Worm (Caenorhabditis elegans): ENCODE data around the gene F49C12.9.
A peak's percentile ranks its signal among the peaks of the same experiment; 100 is the strongest.

The F49C12.9 gene

DNA sequence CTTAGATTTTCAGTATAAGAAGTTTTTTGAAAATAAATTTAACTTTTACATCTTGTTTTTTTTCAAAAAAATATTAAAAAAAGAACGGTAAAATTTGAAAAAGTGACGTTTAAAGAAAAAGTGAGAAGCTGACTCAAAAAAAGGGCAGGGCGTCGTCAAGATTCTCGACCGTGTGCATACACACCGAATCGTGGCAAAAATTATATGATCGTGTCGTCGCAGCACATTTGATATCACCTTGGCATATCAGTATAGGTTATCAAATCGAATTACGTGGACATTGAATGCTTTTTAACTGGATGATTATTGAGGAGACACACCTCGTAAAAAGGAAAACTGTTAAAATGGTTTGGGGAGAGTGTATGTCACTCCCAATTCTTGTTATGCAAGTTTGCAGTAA is 17.0 kb upstream of the F49C12.9 start:
- no peak for TF ChIP-seq rec-8 (tag; optimal IDR thresholded peaks at IDR 0.05)
- no peak for TF ChIP-seq zfh-2 (GFP tag; conservative IDR thresholded peaks at IDR 0.05)
- peak; percentile 49 for TF ChIP-seq attf-5 (GFP tag; optimal IDR thresholded peaks at IDR 0.05)
- no peak for TF ChIP-seq B0019.2 (GFP tag; conservative IDR thresholded peaks at IDR 0.05)
- TF ChIP-seq lag-1 (GFP tag; IDR thresholded peaks at IDR 0.05): no peak
- no peak for TF ChIP-seq nfya-1 (tag; optimal IDR thresholded peaks at IDR 0.05; ENCODE audit: borderline replicate concordance, insufficient read depth)
- TF ChIP-seq tbx-9 (tag; optimal IDR thresholded peaks at IDR 0.05; ENCODE audit: borderline replicate concordance): no peak
- TF ChIP-seq unc-62 (GFP tag; optimal IDR thresholded peaks at IDR 0.05): no peak
- no peak for TF ChIP-seq hsf-1 (GFP tag; IDR thresholded peaks at IDR 0.05)
- TF ChIP-seq D2030.7 (GFP tag; IDR thresholded peaks at IDR 0.05): no peak
- no peak for TF ChIP-seq dpff-1 (tag; optimal IDR thresholded peaks at IDR 0.05)
- TF ChIP-seq akir-1 (GFP tag; optimal IDR thresholded peaks at IDR 0.05): no peak
- TF ChIP-seq ztf-6 (GFP tag; IDR thresholded peaks at IDR 0.05): no peak
- TF ChIP-seq ztf-3 (GFP tag; optimal IDR thresholded peaks at IDR 0.05): no peak
- peak; percentile 96 for TF ChIP-seq nhr-80 (tag; optimal IDR thresholded peaks at IDR 0.05)
- TF ChIP-seq ceh-91 (GFP tag; IDR thresholded peaks at IDR 0.05): no peak
- peak; percentile 82 to 93 for TF ChIP-seq let-607 (tag; optimal IDR thresholded peaks at IDR 0.05)
- TF ChIP-seq ztf-22 (GFP tag; optimal IDR thresholded peaks at IDR 0.05): no peak
- no peak for TF ChIP-seq xnd-1 (tag; optimal IDR thresholded peaks at IDR 0.05)
- TF ChIP-seq F57C9.4 (tag; optimal IDR thresholded peaks at IDR 0.05): no peak
- no peak for TF ChIP-seq snpc-1.1 (tag; optimal IDR thresholded peaks at IDR 0.05; ENCODE audit: insufficient read depth)
- TF ChIP-seq T26A5.8 (tag; optimal IDR thresholded peaks at IDR 0.05): no peak
- TF ChIP-seq snpc-3.4 (tag; optimal IDR thresholded peaks at IDR 0.05): no peak
- no peak for TF ChIP-seq F23B12.7 (tag; optimal IDR thresholded peaks at IDR 0.05; ENCODE audit: insufficient read depth)
- peak; percentile 54 for TF ChIP-seq hrde-1 (tag; optimal IDR thresholded peaks at IDR 0.05; ENCODE audit: borderline replicate concordance)
- peak; percentile 76 for TF ChIP-seq dox-1 (GFP tag; IDR thresholded peaks at IDR 0.05)
- no peak for TF ChIP-seq rpc-1 (optimal IDR thresholded peaks at IDR 0.05)
- TF ChIP-seq rpc-1 (tag; optimal IDR thresholded peaks at IDR 0.05): no peak
- no peak for TF ChIP-seq rcor-1 (GFP tag; IDR thresholded peaks at IDR 0.05)
- TF ChIP-seq C06A6.2 (GFP tag; conservative IDR thresholded peaks at IDR 0.05): no peak
- TF ChIP-seq lin-54 (GFP tag; optimal IDR thresholded peaks at IDR 0.05): no peak
- TF ChIP-seq hmg-20 (GFP tag; IDR thresholded peaks at IDR 0.05): no peak
- no peak for TF ChIP-seq ceh-40 (GFP tag; IDR thresholded peaks at IDR 0.05)
- no peak for TF ChIP-seq nfyb-1 (GFP tag; IDR thresholded peaks at IDR 0.05)
- no peak for TF ChIP-seq nhr-120 (GFP tag; IDR thresholded peaks at IDR 0.05)
- no peak for TF ChIP-seq ama-1 (optimal IDR thresholded peaks at IDR 0.05)
- TF ChIP-seq ama-1 (GFP tag; optimal IDR thresholded peaks at IDR 0.05): peak in 1 of 2 experiments; percentile 30
- TF ChIP-seq Y95B8A.8 (GFP tag; IDR thresholded peaks at IDR 0.05): no peak
- no peak for TF ChIP-seq snpc-4 (GFP tag; optimal IDR thresholded peaks at IDR 0.05)
- TF ChIP-seq snpc-4 (tag; optimal IDR thresholded peaks at IDR 0.05): peak in 1 of 4 experiments; percentile 36

DNA sequence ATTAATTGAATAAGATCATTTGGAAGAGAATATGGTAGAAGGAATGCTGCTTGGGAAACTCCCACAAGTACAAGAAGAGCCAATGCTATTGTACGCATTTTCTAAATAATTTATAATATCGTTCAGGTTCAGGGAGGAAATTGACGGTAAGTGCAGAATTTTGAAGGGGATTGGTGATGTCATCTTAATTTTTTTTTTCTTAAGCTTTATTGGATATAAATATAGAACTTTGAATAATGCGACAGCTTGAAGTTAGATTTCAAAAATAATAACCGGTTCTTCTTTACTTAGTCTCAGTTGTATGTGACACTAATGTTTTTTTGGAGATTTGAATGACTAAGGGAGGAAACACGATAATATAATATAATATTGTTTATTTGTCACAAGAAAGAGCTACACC is 14.7 kb upstream of the F49C12.9 start, which contains the start of gene nspg-7.1:
TSS of gene nspg-7.1 (minus strand) at position 101 of the 400 bp plus-strand sequence.
- TF ChIP-seq madf-10 (tag; optimal IDR thresholded peaks at IDR 0.05): no peak
- TF ChIP-seq ztf-26 (tag; optimal IDR thresholded peaks at IDR 0.05): no peak
- no peak for TF ChIP-seq C06A6.2 (GFP tag; conservative IDR thresholded peaks at IDR 0.05)
- TF ChIP-seq rpc-1 (optimal IDR thresholded peaks at IDR 0.05): no peak
- no peak for TF ChIP-seq rpc-1 (tag; optimal IDR thresholded peaks at IDR 0.05)
- no peak for TF ChIP-seq aptf-2 (GFP tag; conservative IDR thresholded peaks at IDR 0.05)
- no peak for TF ChIP-seq Y95B8A.8 (GFP tag; IDR thresholded peaks at IDR 0.05)
- no peak for TF ChIP-seq snpc-3.4 (tag; optimal IDR thresholded peaks at IDR 0.05)
- TF ChIP-seq let-526 (GFP tag; IDR thresholded peaks at IDR 0.05): no peak
